Worm (Caenorhabditis elegans) whole organism, L4 larva: ENCODE measurements around the gene slcf-1.
A peak's percentile ranks its signal among the peaks of the same experiment; 100 is the strongest.

Source experiments
- ama-1 ChIP-seq: fragments of 150-350 bp; optimal IDR thresholded peaks from 2 replicates; lab custom pipeline; 2014; ENCODE audit warnings: inconsistent platforms, mixed read lengths
- egl-43 ChIP-seq: fragments of 200-800 bp; sonication (Bioruptor generic); IDR thresholded peaks from 2 replicates; pipeline ENCODE4 v1.3.6; 2022; ENCODE audit warnings: missing genetic modification reagents, missing genetic modification characterization, missing compliant biosample characterization
- fos-1 ChIP-seq: fragments of 150-350 bp; optimal IDR thresholded peaks from 2 replicates; lab custom pipeline; 2014; ENCODE audit warnings: missing biosample characterization, missing genetic modification characterization
- gei-8 ChIP-seq: fragments of 200-800 bp; sonication (Bioruptor generic); optimal IDR thresholded peaks from 2 replicates; lab custom pipeline; 2018; ENCODE audit warnings: mild to moderate bottlenecking, missing genetic modification characterization, missing compliant biosample characterization
- lin-15B ChIP-seq: fragments of 150-350 bp; sonication (generic microtip); optimal IDR thresholded peaks from 3 replicates; lab custom pipeline; 2014; ENCODE audit warnings: missing biosample characterization, missing genetic modification characterization
- lsy-2 ChIP-seq, 2 experiments: fragments of 150-350 bp in 1 of 2; sonication (generic microtip) in 1 of 2; optimal IDR thresholded peaks; 2 replicates each; lab custom pipeline; 2014 to 2017; ENCODE audit warnings: missing biosample characterization in 2 of 2, missing genetic modification characterization in 2 of 2
- nhr-11 ChIP-seq: fragments of 150-350 bp; optimal IDR thresholded peaks from 2 replicates; lab custom pipeline; 2014; ENCODE audit warnings: missing biosample characterization, missing genetic modification characterization
- nhr-25 ChIP-seq: sonication (generic microtip); optimal IDR thresholded peaks from 2 replicates; lab custom pipeline; 2017; ENCODE audit warnings: missing genetic modification characterization, mild to moderate bottlenecking, missing compliant biosample characterization, antibody characterized with exemption, moderate library complexity, borderline replicate concordance; ENCODE audit not compliant: insufficient read depth
- nhr-76 ChIP-seq: fragments of 150-350 bp; optimal IDR thresholded peaks from 2 replicates; lab custom pipeline; 2014; ENCODE audit warnings: missing biosample characterization, missing genetic modification characterization
- pqm-1 ChIP-seq: sonication (generic microtip); optimal IDR thresholded peaks from 2 replicates; lab custom pipeline; 2017; ENCODE audit warnings: missing biosample characterization, missing genetic modification characterization
- skn-1 ChIP-seq: fragments of 150-350 bp; optimal IDR thresholded peaks from 2 replicates; lab custom pipeline; 2014; ENCODE audit warnings: missing biosample characterization, missing genetic modification characterization
- unc-39 ChIP-seq: sonication (generic microtip); optimal IDR thresholded peaks from 2 replicates; lab custom pipeline; 2017; ENCODE audit warnings: missing biosample characterization, missing genetic modification characterization
- unc-62 ChIP-seq, 3 experiments: fragments of 150-350 bp in 1 of 3; sonication (generic microtip); optimal IDR thresholded peaks in 2 of 3; peaks in 1 of 3; 1 replicate in 1 of 3; 2 replicates in 2 of 3; lab custom pipeline; 2014 to 2017; ENCODE audit warnings: missing biosample characterization in 3 of 3, missing genetic modification characterization in 3 of 3, missing genetic modification reagents in 3 of 3, missing genotype in 1 of 3
- ztf-11 ChIP-seq: fragments of 150-350 bp; optimal IDR thresholded peaks from 2 replicates; lab custom pipeline; 2014; ENCODE audit warnings: missing biosample characterization, missing genetic modification characterization

- TF ChIP-seq ztf-11: no peak
- TF ChIP-seq skn-1 (tag; lab: Kevin White, UChicago): no peak
- peak in 1 of 2 experiments; percentile 81 for TF ChIP-seq unc-62 (GFP tag; optimal IDR thresholded peaks at IDR 0.05 in 1 of 2; lab: Kevin White, UChicago)
- peak; percentile 78 for TF ChIP-seq unc-62 (tag; optimal IDR thresholded peaks at IDR 0.05; lab: Kevin White, UChicago)
- peak; percentile 77 to 89 for TF ChIP-seq lsy-2 (tag; optimal IDR thresholded peaks at IDR 0.05; lab: Kevin White, UChicago)
- peak; percentile 21 for TF ChIP-seq ama-1
- TF ChIP-seq egl-43 (GFP tag; lab: Robert Waterston, UW): peak; percentile 92
- no peak for TF ChIP-seq nhr-76
- no peak for TF ChIP-seq lin-15B (tag; lab: Kevin White, UChicago)
- TF ChIP-seq unc-39 (tag; lab: Kevin White, UChicago): no peak
- TF ChIP-seq gei-8 (GFP tag; lab: Kevin White, UChicago): peak; percentile 85
- peak; percentile 8 for TF ChIP-seq pqm-1 (tag; lab: Kevin White, UChicago)
- TF ChIP-seq nhr-11 (tag; lab: Kevin White, UChicago): peak; percentile 68
- peak; percentile 32 for TF ChIP-seq nhr-25 (tag; lab: Kevin White, UChicago)
- TF ChIP-seq fos-1 (tag; lab: Kevin White, UChicago): no peak
Measured at ce11 chrX:10568385-10569149, 39.5 kb downstream of the slcf-1 start.
